Fruit fly (Drosophila melanogaster): ENCODE data around the gene ImpE2.

ImpE2 gene

DNA sequence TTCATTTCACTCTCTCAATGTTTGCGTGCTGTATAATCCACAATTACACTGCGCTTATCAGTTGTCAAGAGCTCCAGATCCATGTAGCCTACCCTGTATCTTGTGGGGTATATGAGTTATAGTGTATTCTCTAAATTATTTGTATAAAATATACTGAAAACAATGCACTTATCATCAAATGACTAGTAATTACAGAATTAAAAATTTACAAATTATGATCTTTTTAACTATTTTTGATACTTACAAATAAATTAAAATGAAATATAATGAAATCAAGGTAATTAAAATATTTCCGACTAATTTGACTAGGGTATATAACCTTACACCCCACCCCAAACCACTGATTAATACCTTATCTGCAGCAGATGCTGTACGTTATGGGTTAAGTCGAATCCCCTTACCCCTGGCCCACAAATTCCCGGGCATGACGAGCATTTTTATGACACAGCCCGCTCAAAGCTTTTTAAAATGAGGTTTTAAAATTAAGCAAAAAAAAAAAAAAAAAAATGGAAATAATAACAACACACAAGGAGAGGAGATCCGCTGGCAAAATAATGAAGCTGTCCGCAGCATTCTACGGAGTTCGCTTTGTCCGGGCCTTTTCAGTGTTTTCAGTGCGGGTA, 27.3 kb downstream of the ImpE2 start (continued):
- peak; percentile 12 for TF ChIP-seq Smox (GFP tag; optimal IDR thresholded peaks at IDR 0.05)
- TF ChIP-seq CG3032 (tag; optimal IDR thresholded peaks at IDR 0.05), result peak; percentile 16

DNA sequence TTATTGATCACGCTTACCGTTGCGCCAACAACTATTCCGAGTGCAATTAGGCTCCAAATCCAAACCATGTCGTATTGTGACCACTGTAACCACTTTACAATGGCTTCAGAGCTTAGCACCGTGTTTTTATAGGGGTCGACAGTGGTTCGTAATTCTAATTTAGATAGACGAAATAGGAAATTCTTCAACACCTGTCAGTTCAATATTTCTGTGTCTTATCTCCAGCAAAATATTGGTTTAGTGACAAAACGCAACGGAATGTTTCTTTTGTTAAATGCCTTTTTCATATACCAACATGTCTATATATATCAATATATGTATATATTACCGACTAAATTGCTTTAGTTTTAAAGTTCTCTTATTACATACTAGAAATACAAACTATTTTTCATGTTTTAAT, 27.9 kb downstream of the ImpE2 start, which contains the start of gene CG43074:
CG43074 (minus strand) TSS at position 101 of the 400 bp plus-strand sequence.
- TF ChIP-seq CG3032 (tag; optimal IDR thresholded peaks at IDR 0.05) (no peak), CG8632 (GFP tag; optimal IDR thresholded peaks at IDR 0.05) (no peak), CG11902 (GFP tag; optimal IDR thresholded peaks at IDR 0.05) (no peak), CG6808 (GFP tag; optimal IDR thresholded peaks at IDR 0.05) (no peak), esn (GFP tag; optimal IDR thresholded peaks at IDR 0.05) (no peak), Sox14 (GFP tag; optimal IDR thresholded peaks at IDR 0.05) (no peak), CG6792 (GFP tag; optimal IDR thresholded peaks at IDR 0.05) (no peak), CG6854 (GFP tag; optimal IDR thresholded peaks at IDR 0.05) (no peak), Sox102F (GFP tag; optimal IDR thresholded peaks at IDR 0.05) (no peak), CG32006 (GFP tag; optimal IDR thresholded peaks at IDR 0.05) (no peak), pdm3 (GFP tag; optimal IDR thresholded peaks at IDR 0.05) (no peak), fd59A (GFP tag; optimal IDR thresholded peaks at IDR 0.05) (no peak), Eip75B (GFP tag; optimal IDR thresholded peaks at IDR 0.05) (no peak), Eip78C (GFP tag) (no peak), Sox15 (GFP tag; optimal IDR thresholded peaks at IDR 0.05) (no peak), lz (GFP tag; optimal IDR thresholded peaks at IDR 0.05) (no peak), CG11294 (GFP tag; IDR thresholded peaks at IDR 0.05) (no peak)

DNA sequence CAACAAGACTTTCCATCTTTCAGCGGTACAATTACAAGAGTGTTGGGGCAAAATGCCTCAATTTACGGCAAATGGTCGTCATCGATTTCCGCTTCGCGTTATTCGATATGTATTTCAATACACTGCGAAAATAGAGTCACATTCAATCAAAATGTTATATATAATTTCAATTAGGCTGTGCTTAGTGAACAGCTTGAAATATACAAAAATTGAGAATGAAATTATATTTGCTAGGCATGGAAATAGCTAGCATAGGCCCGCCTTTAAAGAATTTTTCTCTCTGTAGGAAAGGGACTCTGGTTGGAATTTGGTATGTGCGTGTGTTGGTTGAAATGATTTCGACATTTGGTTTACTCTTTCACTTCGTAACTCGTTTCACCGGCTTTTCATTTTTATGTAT, 32.9 kb downstream of the ImpE2 start:
- TF ChIP-seq CG11294 (GFP tag; IDR thresholded peaks at IDR 0.05) (no peak), Eip75B (GFP tag; optimal IDR thresholded peaks at IDR 0.05) (no peak), OdsH (GFP tag; optimal IDR thresholded peaks at IDR 0.05) (no peak), Hr4 (GFP tag; optimal IDR thresholded peaks at IDR 0.05) (no peak), lz (GFP tag; optimal IDR thresholded peaks at IDR 0.05) (no peak), spab (GFP tag; optimal IDR thresholded peaks at IDR 0.05) (no peak), Eip78C (GFP tag) (peak; percentile 50), dsx (GFP tag; optimal IDR thresholded peaks at IDR 0.05; ENCODE audit: poor library complexity, severe bottlenecking) (no peak), CG3919 (GFP tag; optimal IDR thresholded peaks at IDR 0.05) (no peak), ss (GFP tag; optimal IDR thresholded peaks at IDR 0.05) (no peak), CG32006 (GFP tag; optimal IDR thresholded peaks at IDR 0.05) (peak; percentile 11), CG11762 (GFP tag; optimal IDR thresholded peaks at IDR 0.05; ENCODE audit: insufficient read depth) (no peak), CG6808 (GFP tag; optimal IDR thresholded peaks at IDR 0.05) (no peak), CG8632 (GFP tag; optimal IDR thresholded peaks at IDR 0.05) (no peak), CG15336 (GFP tag; IDR thresholded peaks at IDR 0.05) (no peak), cyc (GFP tag; optimal IDR thresholded peaks at IDR 0.05) (peak; percentile 5), CG31627 (GFP tag; optimal IDR thresholded peaks at IDR 0.05) (peak; percentile 2), CG7368 (GFP tag; optimal IDR thresholded peaks at IDR 0.05) (no peak), Lpt (GFP tag; optimal IDR thresholded peaks at IDR 0.05) (no peak), Smox (GFP tag; optimal IDR thresholded peaks at IDR 0.05) (no peak), Hr39 (GFP tag; optimal IDR thresholded peaks at IDR 0.05) (peak; percentile 8), CG11902 (GFP tag; optimal IDR thresholded peaks at IDR 0.05) (no peak), Met (GFP tag; optimal IDR thresholded peaks at IDR 0.05) (peak; percentile 3), eg (GFP tag; IDR thresholded peaks at IDR 0.05) (0 out of 3 replicates have a peak, but pooled peaks have one; percentile 9), CG6163 (GFP tag; IDR thresholded peaks at IDR 0.05) (0 out of 3 replicates have a peak, but pooled peaks have one; percentile 29)

DNA sequence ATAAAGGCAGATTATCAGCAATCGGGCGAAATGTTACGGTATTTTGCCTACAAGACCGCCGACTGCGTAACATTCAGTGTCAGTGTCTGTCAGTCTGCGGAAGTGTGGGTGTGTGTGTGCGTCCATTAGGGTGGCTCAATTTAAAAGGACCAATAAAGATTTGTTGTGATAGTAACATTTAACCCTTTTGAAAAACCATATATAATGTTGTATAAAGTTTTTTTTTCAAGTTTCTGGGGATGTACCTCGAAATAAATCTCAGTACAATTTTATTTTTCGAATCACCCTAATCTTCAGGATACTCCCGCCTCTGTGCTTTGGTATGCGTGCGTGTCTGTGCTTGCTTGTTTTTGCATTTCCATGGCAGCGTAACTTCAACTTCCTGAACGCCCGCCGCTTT, 39.7 kb downstream of the ImpE2 start:
- TF ChIP-seq cyc (GFP tag; optimal IDR thresholded peaks at IDR 0.05) (peak; percentile 17), CG6792 (GFP tag; optimal IDR thresholded peaks at IDR 0.05) (peak; percentile 51), dsx (GFP tag; optimal IDR thresholded peaks at IDR 0.05; ENCODE audit: poor library complexity, severe bottlenecking) (peak; percentile 47), fkh (GFP tag; optimal IDR thresholded peaks at IDR 0.05) (no peak), OdsH (GFP tag; optimal IDR thresholded peaks at IDR 0.05) (no peak), CG31627 (GFP tag; optimal IDR thresholded peaks at IDR 0.05) (peak; percentile 41), Eip78C (GFP tag) (peak; percentile 71), fd59A (GFP tag; optimal IDR thresholded peaks at IDR 0.05) (peak; percentile 43), lz (GFP tag; optimal IDR thresholded peaks at IDR 0.05) (peak; percentile 30), CG6276 (GFP tag; optimal IDR thresholded peaks at IDR 0.05) (no peak), Eip75B (GFP tag; optimal IDR thresholded peaks at IDR 0.05) (peak; percentile 42), Ets96B (tag; optimal IDR thresholded peaks at IDR 0.05) (peak; percentile 65), CG11902 (GFP tag; optimal IDR thresholded peaks at IDR 0.05) (no peak), CG8119 (GFP tag; IDR thresholded peaks at IDR 0.05) (peak; percentile 63), Met (GFP tag; optimal IDR thresholded peaks at IDR 0.05) (peak; percentile 67), Blimp-1 (GFP tag; optimal IDR thresholded peaks at IDR 0.05) (no peak), Smox (GFP tag; optimal IDR thresholded peaks at IDR 0.05) (peak; percentile 33), CG15336 (GFP tag; IDR thresholded peaks at IDR 0.05) (0 out of 2 replicates have a peak, but pooled peaks have one; percentile 47), CG9139 (GFP tag; optimal IDR thresholded peaks at IDR 0.05) (peak; percentile 7), Hr39 (GFP tag; optimal IDR thresholded peaks at IDR 0.05) (peak; percentile 10), Sox15 (GFP tag; optimal IDR thresholded peaks at IDR 0.05) (no peak), pdm3 (GFP tag; optimal IDR thresholded peaks at IDR 0.05) (no peak), fd85E (GFP tag; optimal IDR thresholded peaks at IDR 0.05) (no peak), CG6854 (GFP tag; optimal IDR thresholded peaks at IDR 0.05) (no peak), achi (GFP tag; optimal IDR thresholded peaks at IDR 0.05) (peak; percentile 51)

Data from whole organism, prepupa.